Worm (Caenorhabditis elegans): ENCODE measurements around the gene dhhc-1.

dhhc-1 gene

ce11 chrX:15148831-15149230 is 48.6 kb upstream of the dhhc-1 start:
- TF ChIP-seq snpc-4 (tag; optimal IDR thresholded peaks at IDR 0.05) = no peak
- TF ChIP-seq mab-5 (tag; optimal IDR thresholded peaks at IDR 0.05) = peak; percentile 58

DNA sequence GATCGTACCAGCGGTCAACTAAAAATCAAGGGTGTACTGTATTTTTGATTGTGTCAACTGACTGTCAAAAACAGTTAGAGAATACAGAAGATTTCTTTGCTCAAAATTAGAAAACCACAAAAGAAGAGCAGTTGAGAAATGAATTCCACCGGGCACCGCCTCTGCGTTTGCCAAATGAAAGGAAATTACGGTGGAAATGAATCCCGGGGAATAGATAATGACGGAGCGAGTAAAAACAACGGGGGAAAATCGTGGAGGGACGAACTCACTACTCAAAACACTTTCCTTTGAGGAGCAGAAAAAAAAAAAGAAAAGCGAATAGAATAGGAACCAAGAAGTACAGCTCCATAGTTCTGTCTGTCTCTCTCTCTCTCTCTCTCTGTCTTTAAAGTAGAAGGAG is 48.2 kb upstream of the dhhc-1 start:
- TF ChIP-seq nhr-237 (tag; optimal IDR thresholded peaks at IDR 0.05) (no peak), nhr-6 (tag; optimal IDR thresholded peaks at IDR 0.05) (no peak), blmp-1 (tag; optimal IDR thresholded peaks at IDR 0.05; ENCODE audit: insufficient read depth) (no peak), lin-11 (tag; optimal IDR thresholded peaks at IDR 0.05) (no peak), ztf-4 (tag; optimal IDR thresholded peaks at IDR 0.05) (no peak), mbf-1 (tag; optimal IDR thresholded peaks at IDR 0.05) (no peak), nhr-129 (tag; optimal IDR thresholded peaks at IDR 0.05) (no peak), egl-27 (tag; optimal IDR thresholded peaks at IDR 0.05) (no peak), elt-1 (tag; optimal IDR thresholded peaks at IDR 0.05) (no peak), crh-2 (tag; optimal IDR thresholded peaks at IDR 0.05) (no peak), alr-1 (tag; optimal IDR thresholded peaks at IDR 0.05) (no peak), unc-62 (GFP tag; optimal IDR thresholded peaks at IDR 0.05) (no peak)

DNA sequence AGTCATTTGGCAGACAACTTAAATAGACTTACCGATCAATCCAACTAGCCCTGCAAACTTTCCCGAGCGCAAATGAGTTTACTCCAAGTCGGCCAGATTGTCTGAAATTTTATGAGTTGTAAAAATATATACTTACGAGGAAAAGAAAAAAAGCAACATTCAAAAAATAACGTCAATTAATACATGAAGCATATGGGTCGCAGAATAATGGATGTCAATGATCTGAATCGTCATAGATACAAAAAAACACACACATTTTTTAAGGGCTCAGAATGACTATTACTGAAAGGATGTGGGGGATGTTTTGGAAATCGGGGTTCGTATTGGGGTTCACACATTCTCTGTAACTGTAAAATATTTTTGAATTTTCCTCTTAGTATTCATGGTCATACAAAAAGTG is 47.4 kb upstream of the dhhc-1 start, which contains the start of gene unc-7:
Gene unc-7, minus strand, starts transcription at position 101 of the 400 bp plus-strand sequence.
- TF ChIP-seq ceh-82 (tag; optimal IDR thresholded peaks at IDR 0.05) (no peak), C34F6.9 (tag; optimal IDR thresholded peaks at IDR 0.05) (no peak), dmd-4 (tag; optimal IDR thresholded peaks at IDR 0.05) (no peak), nhr-12 (tag; optimal IDR thresholded peaks at IDR 0.05) (no peak), sma-9 (GFP tag; optimal IDR thresholded peaks at IDR 0.05) (no peak), sma-9 (tag; optimal IDR thresholded peaks at IDR 0.05) (no peak), lin-13 (GFP tag; optimal IDR thresholded peaks at IDR 0.05) (no peak), gmeb-1 (tag; optimal IDR thresholded peaks at IDR 0.05) (no peak), nhr-129 (tag; optimal IDR thresholded peaks at IDR 0.05) (no peak), mab-5 (tag; optimal IDR thresholded peaks at IDR 0.05) (no peak), ztf-1 (GFP tag; conservative IDR thresholded peaks at IDR 0.05) (no peak)

- TF ChIP-seq nhr-21 (tag; optimal IDR thresholded peaks at IDR 0.05) (no peak), ztf-4 (tag; optimal IDR thresholded peaks at IDR 0.05) (no peak), dmd-4 (tag; optimal IDR thresholded peaks at IDR 0.05) (no peak), mdl-1 (tag; optimal IDR thresholded peaks at IDR 0.05) (no peak), ceh-82 (tag; optimal IDR thresholded peaks at IDR 0.05) (no peak), unc-39 (tag; optimal IDR thresholded peaks at IDR 0.05) (no peak), lsy-2 (tag; optimal IDR thresholded peaks at IDR 0.05) (no peak), nhr-237 (tag; optimal IDR thresholded peaks at IDR 0.05) (no peak), mbf-1 (tag; optimal IDR thresholded peaks at IDR 0.05) (no peak), nhr-12 (tag; optimal IDR thresholded peaks at IDR 0.05) (no peak), alr-1 (tag; optimal IDR thresholded peaks at IDR 0.05) (no peak), fos-1 (tag; optimal IDR thresholded peaks at IDR 0.05) (peak; percentile 39), nhr-10 (tag; optimal IDR thresholded peaks at IDR 0.05) (no peak), crh-2 (tag; optimal IDR thresholded peaks at IDR 0.05) (peak; percentile 13), aly-2 (tag; optimal IDR thresholded peaks at IDR 0.05) (no peak), unc-55 (GFP tag; optimal IDR thresholded peaks at IDR 0.05) (no peak), lin-13 (GFP tag; optimal IDR thresholded peaks at IDR 0.05) (no peak), peb-1 (tag; optimal IDR thresholded peaks at IDR 0.05) (no peak), C34F6.9 (tag; optimal IDR thresholded peaks at IDR 0.05) (no peak), skn-1 (tag; optimal IDR thresholded peaks at IDR 0.05) (no peak), nhr-129 (tag; optimal IDR thresholded peaks at IDR 0.05) (peak; percentile 4), sma-9 (GFP tag; optimal IDR thresholded peaks at IDR 0.05) (peak; percentile 6), sma-9 (tag; optimal IDR thresholded peaks at IDR 0.05) (no peak), gmeb-1 (tag; optimal IDR thresholded peaks at IDR 0.05) (no peak), lin-11 (tag; optimal IDR thresholded peaks at IDR 0.05) (no peak), ceh-16 (tag; optimal IDR thresholded peaks at IDR 0.05) (no peak), elt-3 (tag; optimal IDR thresholded peaks at IDR 0.05) (no peak), ama-1 (optimal IDR thresholded peaks at IDR 0.05) (no peak), blmp-1 (tag; optimal IDR thresholded peaks at IDR 0.05; ENCODE audit: insufficient read depth) (no peak), nhr-11 (tag; optimal IDR thresholded peaks at IDR 0.05) (no peak), R02D3.7 (tag; optimal IDR thresholded peaks at IDR 0.05) (no peak), nhr-25 (tag; optimal IDR thresholded peaks at IDR 0.05) (no peak), elt-1 (tag; optimal IDR thresholded peaks at IDR 0.05) (no peak), ZK546.5 (tag; optimal IDR thresholded peaks at IDR 0.05) (no peak)
Observed at ce11 chrX:15146415-15147210, 46.4 kb upstream of the dhhc-1 start.

Data from whole organism, L2 larva.